Worm (Caenorhabditis elegans) whole organism, L4 larva: Measurements from ENCODE around the gene T07F10.5.

ENCODE experiments used
- F10B5.3 ChIP-seq: sonication (generic microtip); optimal IDR thresholded peaks from 2 replicates; lab custom pipeline; 2016; ENCODE audit warnings: mild to moderate bottlenecking, missing genetic modification characterization, missing compliant biosample characterization
- T20F7.1 ChIP-seq: fragments of 200-800 bp; sonication (Bioruptor generic); optimal IDR thresholded peaks from 2 replicates; lab custom pipeline; 2018; ENCODE audit warnings: mild to moderate bottlenecking, missing genetic modification characterization, missing compliant biosample characterization
- T26A8.4 ChIP-seq: fragments of 200-800 bp; sonication (Bioruptor generic); IDR thresholded peaks from 2 replicates; pipeline ENCODE4 v1.3.6; 2022; ENCODE audit warnings: missing genetic modification characterization, missing compliant biosample characterization
- ZK337.2 ChIP-seq: fragments of 200-800 bp; sonication (Bioruptor generic); IDR thresholded peaks from 2 replicates; pipeline ENCODE4 v1.3.6; 2022; ENCODE audit warnings: missing genetic modification reagents, missing genetic modification characterization, missing compliant biosample characterization
- aha-1 ChIP-seq: fragments of 150-350 bp; peaks from one replicate; lab custom pipeline; 2014; ENCODE audit warnings: missing biosample characterization, missing genetic modification characterization
- ceh-20 ChIP-seq: fragments of 200-800 bp; sonication (Bioruptor generic); IDR thresholded peaks from 2 replicates; pipeline ENCODE4 v1.3.6; 2022; ENCODE audit warnings: missing genetic modification reagents, missing genetic modification characterization, missing compliant biosample characterization
- ceh-32 ChIP-seq: sonication (generic microtip); optimal IDR thresholded peaks from 2 replicates; lab custom pipeline; 2016; ENCODE audit warnings: mild to moderate bottlenecking, missing genetic modification characterization, missing compliant biosample characterization; ENCODE audit not compliant: poor library complexity
- ceh-44 ChIP-seq: fragments of 200-800 bp; sonication (Bioruptor generic); IDR thresholded peaks from 2 replicates; pipeline ENCODE4 v1.3.6; 2022; ENCODE audit warnings: missing genetic modification reagents, missing genetic modification characterization, missing compliant biosample characterization
- ces-1 ChIP-seq: fragments of 150-350 bp; sonication (generic microtip); optimal IDR thresholded peaks from 4 replicates; lab custom pipeline; 2014; ENCODE audit warnings: missing biosample characterization, missing genetic modification reagents, missing genetic modification characterization
- daf-16 ChIP-seq, 3 experiments: sonication (generic microtip); optimal IDR thresholded peaks; 2 replicates each; lab custom pipeline; 2016 to 2017; ENCODE audit warnings: missing genetic modification characterization in 3 of 3, missing genetic modification reagents in 3 of 3, mild to moderate bottlenecking in 2 of 3, missing compliant biosample characterization in 2 of 3, missing biosample characterization in 1 of 3, moderate library complexity in 1 of 3
- daf-19 ChIP-seq: fragments of 200-800 bp; sonication (Bioruptor generic); conservative IDR thresholded peaks from 2 replicates; pipeline ENCODE4 v1.3.6; 2022; ENCODE audit warnings: missing genetic modification characterization, missing compliant biosample characterization
- daf-8 ChIP-seq: fragments of 200-800 bp; sonication (Bioruptor generic); IDR thresholded peaks from 2 replicates; pipeline ENCODE4 v1.3.6; 2022; ENCODE audit warnings: missing genetic modification characterization, missing compliant biosample characterization
- dpl-1 ChIP-seq: fragments of 150-350 bp; optimal IDR thresholded peaks from 2 replicates; lab custom pipeline; 2014; ENCODE audit warnings: missing biosample characterization, missing genetic modification reagents, missing genetic modification characterization
- hlh-30 ChIP-seq: sonication (generic microtip); optimal IDR thresholded peaks from 2 replicates; lab custom pipeline; 2017; ENCODE audit warnings: antibody characterized with exemption, mild to moderate bottlenecking, missing genetic modification characterization, missing compliant biosample characterization; ENCODE audit not compliant: insufficient read depth
- jun-1 ChIP-seq: fragments of 150-350 bp; optimal IDR thresholded peaks from 2 replicates; lab custom pipeline; 2014; ENCODE audit warnings: missing biosample characterization, missing genetic modification reagents, missing genetic modification characterization
- lin-1 ChIP-seq: fragments of 200-800 bp; sonication (Bioruptor generic); IDR thresholded peaks from 2 replicates; pipeline ENCODE4 v1.3.6; 2022; ENCODE audit warnings: missing genetic modification reagents, missing genetic modification characterization, missing compliant biosample characterization
- lin-38 ChIP-seq: fragments of 200-800 bp; sonication (Bioruptor generic); IDR thresholded peaks from 2 replicates; pipeline ENCODE4 v1.3.6; 2022; ENCODE audit warnings: missing genetic modification reagents, missing genetic modification characterization, missing compliant biosample characterization
- lir-3 ChIP-seq: sonication (generic microtip); optimal IDR thresholded peaks from 2 replicates; lab custom pipeline; 2016; ENCODE audit warnings: mild to moderate bottlenecking, missing genetic modification characterization, missing compliant biosample characterization
- mdl-1 ChIP-seq, 2 experiments: fragments of 150-350 bp in 1 of 2; sonication (generic microtip) in 1 of 2; optimal IDR thresholded peaks; 2 replicates each; lab custom pipeline; 2014 to 2017; ENCODE audit warnings: missing biosample characterization in 2 of 2, missing genetic modification characterization in 2 of 2
- mxl-2 ChIP-seq: fragments of 200-800 bp; sonication (Bioruptor generic); conservative IDR thresholded peaks from 2 replicates; pipeline ENCODE4 v1.3.6; 2022; ENCODE audit warnings: missing genetic modification reagents, missing genetic modification characterization, missing compliant biosample characterization
- nhr-102 ChIP-seq: sonication (generic microtip); optimal IDR thresholded peaks from 2 replicates; lab custom pipeline; 2016; ENCODE audit warnings: mild to moderate bottlenecking, missing genetic modification characterization, moderate library complexity, missing compliant biosample characterization
- nhr-11 ChIP-seq: fragments of 150-350 bp; optimal IDR thresholded peaks from 2 replicates; lab custom pipeline; 2014; ENCODE audit warnings: missing biosample characterization, missing genetic modification characterization
- nhr-25 ChIP-seq: sonication (generic microtip); optimal IDR thresholded peaks from 2 replicates; lab custom pipeline; 2017; ENCODE audit warnings: missing genetic modification characterization, mild to moderate bottlenecking, missing compliant biosample characterization, antibody characterized with exemption, moderate library complexity, borderline replicate concordance; ENCODE audit not compliant: insufficient read depth
- nhr-28 ChIP-seq: fragments of 150-350 bp; optimal IDR thresholded peaks from 2 replicates; lab custom pipeline; 2014; ENCODE audit warnings: missing biosample characterization, missing genetic modification characterization
- nhr-48 ChIP-seq: sonication (generic microtip); optimal IDR thresholded peaks from 2 replicates; lab custom pipeline; 2016; ENCODE audit warnings: mild to moderate bottlenecking, missing genetic modification characterization, missing compliant biosample characterization
- php-3 ChIP-seq: fragments of 200-800 bp; sonication (Bioruptor generic); IDR thresholded peaks from 2 replicates; pipeline ENCODE4 v1.3.6; 2022; ENCODE audit warnings: missing genetic modification reagents, missing genetic modification characterization, missing compliant biosample characterization
- sdz-12 ChIP-seq: fragments of 200-800 bp; sonication (Bioruptor generic); optimal IDR thresholded peaks from 2 replicates; lab custom pipeline; 2018; ENCODE audit warnings: mild to moderate bottlenecking, missing genetic modification characterization, missing compliant biosample characterization
- spr-1 ChIP-seq: sonication (generic microtip); optimal IDR thresholded peaks from 2 replicates; lab custom pipeline; 2016; ENCODE audit warnings: mild to moderate bottlenecking, missing genetic modification characterization, missing compliant biosample characterization
- spr-3 ChIP-seq: fragments of 200-800 bp; sonication (Bioruptor generic); optimal IDR thresholded peaks from 2 replicates; lab custom pipeline; 2018; ENCODE audit warnings: mild to moderate bottlenecking, missing genetic modification characterization, missing compliant biosample characterization
- tag-97 ChIP-seq: fragments of 200-800 bp; sonication (Bioruptor generic); IDR thresholded peaks from 2 replicates; pipeline ENCODE4 v1.3.6; 2022; ENCODE audit warnings: missing genetic modification characterization, missing compliant biosample characterization
- tra-1 ChIP-seq: fragments of 200-800 bp; sonication (Bioruptor generic); IDR thresholded peaks from 2 replicates; pipeline ENCODE4 v1.3.6; 2022; ENCODE audit warnings: missing genetic modification reagents, missing genetic modification characterization, missing compliant biosample characterization
- unc-39 ChIP-seq: sonication (generic microtip); optimal IDR thresholded peaks from 2 replicates; lab custom pipeline; 2017; ENCODE audit warnings: missing biosample characterization, missing genetic modification characterization
- unc-62 ChIP-seq, 3 experiments: fragments of 150-350 bp in 1 of 3; sonication (generic microtip); optimal IDR thresholded peaks in 2 of 3; peaks in 1 of 3; 1 replicate in 1 of 3; 2 replicates in 2 of 3; lab custom pipeline; 2014 to 2017; ENCODE audit warnings: missing biosample characterization in 3 of 3, missing genetic modification characterization in 3 of 3, missing genetic modification reagents in 3 of 3, missing genotype in 1 of 3
- zag-1 ChIP-seq: fragments of 150-350 bp; optimal IDR thresholded peaks from 2 replicates; lab custom pipeline; 2014; ENCODE audit warnings: missing biosample characterization, missing genetic modification characterization
- ztf-11 ChIP-seq: fragments of 150-350 bp; optimal IDR thresholded peaks from 2 replicates; lab custom pipeline; 2014; ENCODE audit warnings: missing biosample characterization, missing genetic modification characterization

Gene T07F10.5

ce11 chrV:12869948-12870347 lies 4.2 kb downstream of the T07F10.5 start, which contains the start of gene T07F10.3 (continued):
- TF ChIP-seq ZK337.2 = peak; percentile 97
- TF ChIP-seq daf-19 (GFP tag; lab: Robert Waterston, UW) = no peak
- TF ChIP-seq tra-1 = peak; percentile 70; the same call in 1 of the 2 replicates
- TF ChIP-seq php-3 (GFP tag; lab: Robert Waterston, UW) = 0 out of 2 replicates have a peak, but pooled peaks have one; percentile 29
- no peak for TF ChIP-seq hlh-30 (tag; lab: Kevin White, UChicago)
- peak; percentile 81 for TF ChIP-seq lin-38
- TF ChIP-seq unc-39 = no peak
- 0 out of 2 replicates have a peak, but pooled peaks have one; percentile 56 for TF ChIP-seq lin-1 (GFP tag; lab: Robert Waterston, UW)
- TF ChIP-seq nhr-25 = no peak
- TF ChIP-seq spr-1 (tag; lab: Kevin White, UChicago) = peak; percentile 69
- TF ChIP-seq ceh-20 (GFP tag; lab: Robert Waterston, UW) = peak; percentile 71
- TF ChIP-seq lir-3 = no peak
- peak; percentile 46; the same call in 1 of the 2 replicates for TF ChIP-seq ceh-44 (GFP tag; lab: Robert Waterston, UW)
- no peak for TF ChIP-seq daf-8
- peak; percentile 47 for TF ChIP-seq nhr-11 (tag; lab: Kevin White, UChicago)
- TF ChIP-seq ztf-11 (tag; lab: Kevin White, UChicago) = no peak
- peak in 1 of 2 experiments; percentile 41 for TF ChIP-seq daf-16 (GFP tag; optimal IDR thresholded peaks at IDR 0.05; lab: Kevin White, UChicago)
- peak; percentile 41 for TF ChIP-seq daf-16 (tag; optimal IDR thresholded peaks at IDR 0.05; lab: Kevin White, UChicago)
- peak; percentile 25 for TF ChIP-seq ces-1 (GFP tag; lab: Kevin White, UChicago)
- peak; percentile 49; the same call in 1 of the 2 replicates for TF ChIP-seq mxl-2 (GFP tag; lab: Robert Waterston, UW)
- TF ChIP-seq ceh-32 (tag; lab: Kevin White, UChicago) = no peak
- TF ChIP-seq F10B5.3 (tag; lab: Kevin White, UChicago) = peak; percentile 30
- TF ChIP-seq sdz-12 = peak; percentile 77
- peak; percentile 81; the same call in 1 of the 2 replicates for TF ChIP-seq tag-97 (GFP tag; lab: Robert Waterston, UW)
- TF ChIP-seq zag-1 (tag; lab: Kevin White, UChicago) = no peak
- TF ChIP-seq nhr-48 (tag; lab: Kevin White, UChicago) = peak; percentile 51
- peak; percentile 99 for TF ChIP-seq dpl-1 (GFP tag; lab: Kevin White, UChicago)
- TF ChIP-seq nhr-102 (tag; lab: Kevin White, UChicago) = peak; percentile 79
- peak; percentile 76 for TF ChIP-seq T20F7.1
- TF ChIP-seq spr-3 = peak; percentile 45
- TF ChIP-seq, all 104 proteins: peak for 48

DNA sequence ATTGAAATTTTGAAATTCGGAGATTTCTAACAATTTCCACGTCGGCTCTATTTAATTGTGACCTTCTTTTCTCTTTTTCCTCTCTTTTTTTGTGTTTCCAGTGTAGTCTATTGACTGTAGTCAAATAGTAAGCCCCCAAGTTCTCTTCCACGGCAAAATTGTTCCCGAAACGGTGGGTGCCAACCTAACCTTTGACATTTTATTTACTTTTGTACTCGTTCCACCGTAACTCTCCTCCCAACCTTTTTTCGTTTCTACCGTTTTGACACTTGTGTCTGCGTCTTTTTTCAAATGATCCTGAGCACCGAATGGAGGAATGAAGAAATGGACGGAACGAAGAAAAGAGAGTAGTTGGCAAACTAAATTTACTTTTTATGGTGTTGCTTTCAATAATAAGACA lies 5.0 kb downstream of the T07F10.5 start:
- TF ChIP-seq jun-1 (tag; lab: Kevin White, UChicago) (no peak), unc-62 (GFP tag; optimal IDR thresholded peaks at IDR 0.05 in 1 of 2; lab: Kevin White, UChicago) (peak in 1 of 2 experiments; percentile 47), unc-62 (tag; optimal IDR thresholded peaks at IDR 0.05; lab: Kevin White, UChicago) (no peak), mdl-1 (tag; optimal IDR thresholded peaks at IDR 0.05; lab: Kevin White, UChicago) (no peak), nhr-25 (no peak), daf-8 (no peak), nhr-28 (tag; lab: Kevin White, UChicago) (peak; percentile 13), ceh-32 (tag; lab: Kevin White, UChicago) (no peak)

- TF ChIP-seq T26A8.4 (GFP tag; lab: Robert Waterston, UW) (no peak), unc-62 (GFP tag; optimal IDR thresholded peaks at IDR 0.05 in 1 of 2; lab: Kevin White, UChicago) (peak in 1 of 2 experiments; percentile 4), unc-62 (tag; optimal IDR thresholded peaks at IDR 0.05; lab: Kevin White, UChicago) (no peak), aha-1 (tag; lab: Kevin White, UChicago) (no peak)
- TF ChIP-seq, all 104 proteins: peak for 1
Observed at ce11 chrV:12871753-12872152, 6.0 kb downstream of the T07F10.5 start, which contains the start of gene bus-19. Gene bus-19 (plus strand): TSS chrV:12872053.
